Worm (Caenorhabditis elegans): ENCODE results near the gene mog-3.

ce11 chrIII:5273396-5273857, 35.0 kb upstream of the mog-3 start, which contains the start of gene ztf-8:
- TF ChIP-seq aha-1 (tag) (peak; percentile 19), zag-1 (tag; optimal IDR thresholded peaks at IDR 0.05) (no peak), nhr-77 (tag; optimal IDR thresholded peaks at IDR 0.05) (no peak), unc-39 (tag; optimal IDR thresholded peaks at IDR 0.05) (no peak), mdl-1 (tag; optimal IDR thresholded peaks at IDR 0.05) (no peak), pha-4 (GFP tag; IDR thresholded peaks at IDR 0.05) (peak; percentile 43; the same call in 1 of the 2 replicates), pha-4 (tag; optimal IDR thresholded peaks at IDR 0.05) (no peak), unc-62 (GFP tag; optimal IDR thresholded peaks at IDR 0.05 in 1 of 2) (no peak), unc-62 (tag; optimal IDR thresholded peaks at IDR 0.05) (no peak), lir-3 (tag; optimal IDR thresholded peaks at IDR 0.05) (no peak), ceh-28 (tag; optimal IDR thresholded peaks at IDR 0.05) (no peak), ztf-7 (tag; optimal IDR thresholded peaks at IDR 0.05) (no peak)
